Fruit fly (Drosophila melanogaster): ENCODE data around the gene CG7829.

The CG7829 gene

dm6 chr3R:29794161-29794882 is 23.2 kb downstream of the CG7829 start, which contains the start of gene sro:
TSS of gene sro (plus strand) at chr3R:29794597.
- TF ChIP-seq CG14711 (tag; optimal IDR thresholded peaks at IDR 0.05): no peak
- peak; percentile 83 for TF ChIP-seq tj (GFP tag; optimal IDR thresholded peaks at IDR 0.05)
- TF ChIP-seq pad (GFP tag; optimal IDR thresholded peaks at IDR 0.05): no peak
- no peak for TF ChIP-seq CG33017 (tag; optimal IDR thresholded peaks at IDR 0.05)
- TF ChIP-seq CG7045 (GFP tag; optimal IDR thresholded peaks at IDR 0.05): no peak
- no peak for TF ChIP-seq cic (GFP tag; optimal IDR thresholded peaks at IDR 0.05)
- TF ChIP-seq CG7101 (tag; optimal IDR thresholded peaks at IDR 0.05): peak; percentile 53
- peak; percentile 3 for TF ChIP-seq Crg-1 (GFP tag; optimal IDR thresholded peaks at IDR 0.05)
- TF ChIP-seq CG5204 (GFP tag; optimal IDR thresholded peaks at IDR 0.05): no peak
- peak; percentile 46 for TF ChIP-seq bab1 (GFP tag; optimal IDR thresholded peaks at IDR 0.05)

dm6 chr3R:29790183-29790582 is 27.4 kb downstream of the CG7829 start:
- TF ChIP-seq toe (GFP tag; optimal IDR thresholded peaks at IDR 0.05) (no peak), Mnt (GFP tag; optimal IDR thresholded peaks at IDR 0.05) (no peak), Clk (GFP tag; optimal IDR thresholded peaks at IDR 0.05) (no peak), CG7101 (tag; optimal IDR thresholded peaks at IDR 0.05) (no peak), ovo (GFP tag; optimal IDR thresholded peaks at IDR 0.05) (no peak), CG11617 (GFP tag; optimal IDR thresholded peaks at IDR 0.05) (no peak), bab1 (GFP tag; optimal IDR thresholded peaks at IDR 0.05) (no peak)

dm6 chr3R:29787891-29788549 is 29.5 kb downstream of the CG7829 start:
- TF ChIP-seq ovo (GFP tag; optimal IDR thresholded peaks at IDR 0.05) (no peak), bab1 (GFP tag; optimal IDR thresholded peaks at IDR 0.05) (no peak), cic (GFP tag; optimal IDR thresholded peaks at IDR 0.05) (no peak), CG1620 (GFP tag; optimal IDR thresholded peaks at IDR 0.05) (no peak), CG7045 (GFP tag; optimal IDR thresholded peaks at IDR 0.05) (no peak), CG12768 (GFP tag; optimal IDR thresholded peaks at IDR 0.05) (no peak), toe (GFP tag; optimal IDR thresholded peaks at IDR 0.05) (no peak), Hr96 (GFP tag; optimal IDR thresholded peaks at IDR 0.05) (no peak), CG14711 (tag; optimal IDR thresholded peaks at IDR 0.05) (no peak), CG33017 (tag; optimal IDR thresholded peaks at IDR 0.05) (no peak), CG11617 (GFP tag; optimal IDR thresholded peaks at IDR 0.05) (no peak), kay (GFP tag; ENCODE audit: borderline replicate concordance) (no peak)

- TF ChIP-seq Mnt (GFP tag; optimal IDR thresholded peaks at IDR 0.05) (no peak), kay (GFP tag; ENCODE audit: borderline replicate concordance) (peak; percentile 87), ovo (GFP tag; optimal IDR thresholded peaks at IDR 0.05) (no peak), CG1620 (GFP tag; optimal IDR thresholded peaks at IDR 0.05) (no peak), bab1 (GFP tag; optimal IDR thresholded peaks at IDR 0.05) (no peak), Hr96 (GFP tag; optimal IDR thresholded peaks at IDR 0.05) (no peak), cnc (optimal IDR thresholded peaks at IDR 0.05) (no peak), Clk (GFP tag; optimal IDR thresholded peaks at IDR 0.05) (no peak), CG7101 (tag; optimal IDR thresholded peaks at IDR 0.05) (no peak), CG11617 (GFP tag; optimal IDR thresholded peaks at IDR 0.05) (no peak), CG33017 (tag; optimal IDR thresholded peaks at IDR 0.05) (no peak), pad (GFP tag; optimal IDR thresholded peaks at IDR 0.05) (no peak), toe (GFP tag; optimal IDR thresholded peaks at IDR 0.05) (no peak), CG14711 (tag; optimal IDR thresholded peaks at IDR 0.05) (peak; percentile 37), CG5204 (GFP tag; optimal IDR thresholded peaks at IDR 0.05) (no peak), tj (GFP tag; optimal IDR thresholded peaks at IDR 0.05) (peak; percentile 84), Crg-1 (GFP tag; optimal IDR thresholded peaks at IDR 0.05) (no peak), CG12768 (GFP tag; optimal IDR thresholded peaks at IDR 0.05) (no peak), cic (GFP tag; optimal IDR thresholded peaks at IDR 0.05) (no peak)
These were observed 31.3 kb downstream of the CG7829 start for dm6 chr3R:29786016-29786996.

- TF ChIP-seq Hr96 (GFP tag; optimal IDR thresholded peaks at IDR 0.05) (no peak), Mnt (GFP tag; optimal IDR thresholded peaks at IDR 0.05) (no peak), cic (GFP tag; optimal IDR thresholded peaks at IDR 0.05) (no peak), ovo (GFP tag; optimal IDR thresholded peaks at IDR 0.05) (no peak), tj (GFP tag; optimal IDR thresholded peaks at IDR 0.05) (no peak), CG14711 (tag; optimal IDR thresholded peaks at IDR 0.05) (no peak), CG11617 (GFP tag; optimal IDR thresholded peaks at IDR 0.05) (no peak), toe (GFP tag; optimal IDR thresholded peaks at IDR 0.05) (no peak), Crg-1 (GFP tag; optimal IDR thresholded peaks at IDR 0.05) (no peak)
These were observed 32.3 kb downstream of the CG7829 start for dm6 chr3R:29785242-29785641.

dm6 chr3R:29783210-29783609 is 34.4 kb downstream of the CG7829 start:
- TF ChIP-seq Hr96 (GFP tag; optimal IDR thresholded peaks at IDR 0.05) (no peak), CG14711 (tag; optimal IDR thresholded peaks at IDR 0.05) (no peak), bab1 (GFP tag; optimal IDR thresholded peaks at IDR 0.05) (no peak), toe (GFP tag; optimal IDR thresholded peaks at IDR 0.05) (no peak), pad (GFP tag; optimal IDR thresholded peaks at IDR 0.05) (no peak), CG1620 (GFP tag; optimal IDR thresholded peaks at IDR 0.05) (no peak), CG33017 (tag; optimal IDR thresholded peaks at IDR 0.05) (no peak), tj (GFP tag; optimal IDR thresholded peaks at IDR 0.05) (no peak), CG5204 (GFP tag; optimal IDR thresholded peaks at IDR 0.05) (no peak), kay (GFP tag; ENCODE audit: borderline replicate concordance) (no peak), Mnt (GFP tag; optimal IDR thresholded peaks at IDR 0.05) (no peak), cnc (optimal IDR thresholded peaks at IDR 0.05) (no peak)

All from whole organism, adult.